Fruit fly (Drosophila melanogaster) whole organism, embryonic: ENCODE data around the gene slpr.
A peak's percentile ranks its signal among the peaks of the same experiment; 100 is the strongest.

ENCODE experiments used
- ATbp ChIP-seq: fragments of 200-800 bp; sonication (Bioruptor generic); optimal IDR thresholded peaks from 2 replicates; lab custom pipeline; 2017; ENCODE audit warnings: missing biosample characterization, mild to moderate bottlenecking, missing genetic modification characterization, missing genetic modification reagents
- Bgb ChIP-seq: fragments of 200-800 bp; sonication (Bioruptor generic); IDR thresholded peaks from 2 replicates; pipeline ENCODE4 v1.3.6; 2022; ENCODE audit warnings: missing biosample characterization, missing genetic modification characterization; ENCODE audit not compliant: partially characterized antibody
- Blimp-1 ChIP-seq: fragments of 200-800 bp; sonication (Bioruptor generic); optimal IDR thresholded peaks from 3 replicates; lab custom pipeline; 2018; ENCODE audit warnings: missing biosample characterization, missing genetic modification characterization, mild to moderate bottlenecking, moderate library complexity, missing genetic modification reagents
- CG10431 ChIP-seq: fragments of 200-800 bp; sonication (Bioruptor generic); optimal IDR thresholded peaks from 3 replicates; lab custom pipeline; 2018; ENCODE audit warnings: missing biosample characterization, mild to moderate bottlenecking, missing genetic modification characterization
- CG11560 ChIP-seq: fragments of 200-800 bp; sonication (Bioruptor generic); IDR thresholded peaks from 3 replicates; pipeline ENCODE4 v1.3.6; 2022; ENCODE audit warnings: missing biosample characterization, missing genetic modification characterization
- CG12104 ChIP-seq: fragments of 200-800 bp; sonication (Bioruptor generic); optimal IDR thresholded peaks from 3 replicates; lab custom pipeline; 2016; ENCODE audit warnings: missing biosample characterization, missing genetic modification characterization
- CG14441 ChIP-seq: fragments of 200-800 bp; sonication (Bioruptor generic); IDR thresholded peaks from 2 replicates; pipeline ENCODE4 v1.3.6; 2022; ENCODE audit warnings: missing biosample characterization, missing genetic modification characterization
- CG17186 ChIP-seq: fragments of 200-800 bp; sonication (Bioruptor generic); optimal IDR thresholded peaks from 3 replicates; lab custom pipeline; 2017; ENCODE audit warnings: missing biosample characterization, missing genetic modification reagents, missing genetic modification characterization
- CG18262 ChIP-seq: fragments of 200-800 bp; optimal IDR thresholded peaks from 3 replicates; lab custom pipeline; 2019; ENCODE audit warnings: missing biosample characterization, mild to moderate bottlenecking, missing genetic modification characterization, moderate library complexity
- CG2678 ChIP-seq: fragments of 200-800 bp; sonication (Bioruptor generic); optimal IDR thresholded peaks from 3 replicates; lab custom pipeline; 2019; ENCODE audit warnings: missing biosample characterization, mild to moderate bottlenecking, missing genetic modification characterization, moderate library complexity
- CG31224 ChIP-seq: fragments of 200-800 bp; sonication (Bioruptor generic); IDR thresholded peaks from 2 replicates; pipeline ENCODE4 v1.3.6; 2022; ENCODE audit warnings: missing biosample characterization, missing genetic modification characterization
- CG32532 ChIP-seq: fragments of 200-800 bp; sonication (Bioruptor generic); IDR thresholded peaks from 2 replicates; pipeline ENCODE4 v1.3.6; 2022; ENCODE audit warnings: missing biosample characterization, missing genetic modification characterization
- CG32767 ChIP-seq: fragments of 200-800 bp; sonication (Bioruptor generic); IDR thresholded peaks from 2 replicates; pipeline ENCODE4 v1.3.6; 2022; ENCODE audit warnings: missing biosample characterization, missing genetic modification characterization
- CG3281 ChIP-seq: fragments of 200-800 bp; sonication (Bioruptor generic); optimal IDR thresholded peaks from 3 replicates; lab custom pipeline; 2017; ENCODE audit warnings: missing biosample characterization, mild to moderate bottlenecking, missing genetic modification characterization
- CG5180 ChIP-seq: fragments of 200-800 bp; sonication (Bioruptor generic); optimal IDR thresholded peaks from 3 replicates; lab custom pipeline; 2017; ENCODE audit warnings: missing biosample characterization, missing genetic modification characterization, mild to moderate bottlenecking, moderate library complexity, missing genetic modification reagents
- CG6813 ChIP-seq: fragments of 200-800 bp; sonication (Bioruptor generic); optimal IDR thresholded peaks from 2 replicates; lab custom pipeline; 2017; ENCODE audit warnings: missing biosample characterization, missing genetic modification characterization, mild to moderate bottlenecking, moderate library complexity, missing genetic modification reagents
- CG8388 ChIP-seq: fragments of 200-800 bp; sonication (Bioruptor generic); optimal IDR thresholded peaks from 2 replicates; lab custom pipeline; 2019; ENCODE audit warnings: missing biosample characterization, mild to moderate bottlenecking, missing genetic modification characterization, moderate library complexity
- D19A ChIP-seq: fragments of 200-800 bp; optimal IDR thresholded peaks from 3 replicates; lab custom pipeline; 2019; ENCODE audit warnings: missing biosample characterization, mild to moderate bottlenecking, missing genetic modification characterization, moderate library complexity
- D19B ChIP-seq: fragments of 200-800 bp; sonication (Bioruptor generic); optimal IDR thresholded peaks from 2 replicates; lab custom pipeline; 2017; ENCODE audit warnings: missing biosample characterization, mild to moderate bottlenecking, missing genetic modification characterization
- Kr ChIP-seq: fragments of 200-800 bp; sonication (Bioruptor generic); optimal IDR thresholded peaks from 2 replicates; lab custom pipeline; 2017; ENCODE audit warnings: missing biosample characterization, mild to moderate bottlenecking, missing genetic modification characterization
- Med ChIP-seq: fragments of 200-800 bp; sonication (Bioruptor generic); peaks from one replicate; lab custom pipeline; 2016; ENCODE audit warnings: missing biosample characterization, missing genetic modification characterization, mild to moderate bottlenecking, inconsistent platforms, moderate library complexity
- Meics ChIP-seq: fragments of 200-800 bp; sonication (Bioruptor generic); optimal IDR thresholded peaks from 2 replicates; lab custom pipeline; 2017; ENCODE audit warnings: missing biosample characterization, mild to moderate bottlenecking, missing genetic modification characterization
- Myb ChIP-seq: fragments of 200-800 bp; sonication (Bioruptor generic); optimal IDR thresholded peaks from 2 replicates; lab custom pipeline; 2016; ENCODE audit warnings: missing biosample characterization, missing genetic modification characterization
- Sin3A ChIP-seq: fragments of >200 bp; optimal IDR thresholded peaks from 2 replicates; lab custom pipeline; 2018
- Six4 ChIP-seq: fragments of 200-800 bp; sonication (Bioruptor generic); optimal IDR thresholded peaks from 2 replicates; lab custom pipeline; 2016; ENCODE audit warnings: missing biosample characterization, missing genetic modification characterization
- Xbp1 ChIP-seq: fragments of 200-800 bp; sonication (Bioruptor generic); optimal IDR thresholded peaks from 3 replicates; lab custom pipeline; 2016; ENCODE audit warnings: missing biosample characterization, mild to moderate bottlenecking, missing genetic modification characterization
- YL-1 ChIP-seq: fragments of 200-800 bp; sonication (Bioruptor generic); optimal IDR thresholded peaks from 3 replicates; lab custom pipeline; 2017; ENCODE audit warnings: missing biosample characterization, mild to moderate bottlenecking, missing genetic modification characterization
- aop ChIP-seq: fragments of 200-800 bp; sonication (Bioruptor generic); IDR thresholded peaks from 2 replicates; pipeline ENCODE4 v1.3.6; 2022; ENCODE audit warnings: missing biosample characterization, missing genetic modification characterization
- ase ChIP-seq: fragments of 200-800 bp; sonication (Bioruptor generic); IDR thresholded peaks from 3 replicates; pipeline ENCODE4 v1.3.6; 2022; ENCODE audit warnings: missing biosample characterization, missing genetic modification characterization
- az2 ChIP-seq: fragments of 200-800 bp; sonication (Bioruptor generic); optimal IDR thresholded peaks from 3 replicates; lab custom pipeline; 2016; ENCODE audit warnings: missing biosample characterization, missing genetic modification characterization
- bcd ChIP-seq: fragments of 200-800 bp; sonication (Bioruptor generic); optimal IDR thresholded peaks from 2 replicates; lab custom pipeline; 2017; ENCODE audit warnings: missing biosample characterization, mild to moderate bottlenecking, missing genetic modification characterization
- br ChIP-seq: fragments of >200 bp; optimal IDR thresholded peaks from 2 replicates; lab custom pipeline; 2017
- cg ChIP-seq: fragments of 200-800 bp; sonication (Bioruptor generic); optimal IDR thresholded peaks from 3 replicates; lab custom pipeline; 2019; ENCODE audit warnings: missing biosample characterization, mild to moderate bottlenecking, missing genetic modification characterization, moderate library complexity
- chinmo ChIP-seq: fragments of 200-800 bp; sonication (Bioruptor generic); IDR thresholded peaks from 4 replicates; pipeline ENCODE4 v1.3.6; 2022; ENCODE audit warnings: missing biosample characterization, missing genetic modification characterization; ENCODE audit not compliant: partially characterized antibody
- crc ChIP-seq: fragments of 200-800 bp; sonication (Bioruptor generic); optimal IDR thresholded peaks from 2 replicates; lab custom pipeline; 2016; ENCODE audit warnings: missing biosample characterization, missing genetic modification characterization
- croc ChIP-seq: fragments of 200-800 bp; sonication (Bioruptor generic); conservative IDR thresholded peaks from 3 replicates; pipeline ENCODE4 v1.3.6; 2022; ENCODE audit warnings: missing biosample characterization, missing genetic modification characterization
- dysf ChIP-seq: fragments of 200-800 bp; sonication (Bioruptor generic); IDR thresholded peaks from 3 replicates; pipeline ENCODE4 v1.3.6; 2022; ENCODE audit warnings: missing biosample characterization, missing genetic modification characterization
- fd64A ChIP-seq: fragments of 200-800 bp; sonication (Bioruptor generic); optimal IDR thresholded peaks from 3 replicates; lab custom pipeline; 2018; ENCODE audit warnings: missing biosample characterization, mild to moderate bottlenecking, missing genetic modification characterization
- grn ChIP-seq: fragments of 200-800 bp; sonication (Bioruptor generic); optimal IDR thresholded peaks from 3 replicates; lab custom pipeline; 2017; ENCODE audit warnings: missing biosample characterization, missing genetic modification characterization
- gsb ChIP-seq: fragments of 200-800 bp; sonication (Bioruptor generic); IDR thresholded peaks from 2 replicates; pipeline ENCODE4 v1.3.6; 2022; ENCODE audit warnings: missing biosample characterization, missing genetic modification characterization
- hth ChIP-seq: fragments of >200 bp; optimal IDR thresholded peaks from 2 replicates; lab custom pipeline; 2017; ENCODE audit warnings: inconsistent platforms
- insv ChIP-seq, 2 experiments: fragments of 200-800 bp; sonication (Bioruptor generic); optimal IDR thresholded peaks; 3 replicates each; lab custom pipeline; 2016 to 2018; ENCODE audit warnings: missing biosample characterization in 2 of 2, missing genetic modification characterization in 2 of 2
- jigr1 ChIP-seq: fragments of 200-800 bp; sonication (Bioruptor generic); IDR thresholded peaks from 3 replicates; pipeline ENCODE4 v1.3.6; 2022; ENCODE audit warnings: missing biosample characterization, missing genetic modification characterization
- lola ChIP-seq, 3 experiments: fragments of >200 bp in 2 of 3; fragments of 200-800 bp in 1 of 3; sonication (Bioruptor generic) in 1 of 3; optimal IDR thresholded peaks; 2 replicates each; lab custom pipeline; 2017 to 2019; ENCODE audit warnings: missing biosample characterization in 3 of 3, missing genetic modification characterization in 3 of 3, mild to moderate bottlenecking in 1 of 3, moderate library complexity in 1 of 3
- luna ChIP-seq: fragments of 200-800 bp; sonication (Bioruptor generic); optimal IDR thresholded peaks from 2 replicates; lab custom pipeline; 2016; ENCODE audit warnings: missing biosample characterization, missing genetic modification characterization
- nmo ChIP-seq: fragments of 200-800 bp; sonication (Bioruptor generic); optimal IDR thresholded peaks from 2 replicates; lab custom pipeline; 2018; ENCODE audit warnings: missing biosample characterization, mild to moderate bottlenecking, missing genetic modification characterization, moderate library complexity
- ro ChIP-seq: fragments of 200-800 bp; sonication (Bioruptor generic); IDR thresholded peaks from 2 replicates; pipeline ENCODE4 v1.3.6; 2022; ENCODE audit warnings: missing biosample characterization, missing genetic modification characterization
- schlank ChIP-seq: fragments of 200-800 bp; sonication (Bioruptor generic); optimal IDR thresholded peaks from 2 replicates; lab custom pipeline; 2018; ENCODE audit warnings: missing biosample characterization, mild to moderate bottlenecking, missing genetic modification characterization
- tgo ChIP-seq: fragments of 200-800 bp; sonication (Bioruptor generic); IDR thresholded peaks from 3 replicates; pipeline ENCODE4 v1.3.6; 2022; ENCODE audit warnings: missing biosample characterization, missing genetic modification characterization
- ttk ChIP-seq: fragments of 200-800 bp; sonication (Bioruptor generic); IDR thresholded peaks from 2 replicates; pipeline ENCODE4 v2.1.2; 2022; ENCODE audit warnings: missing biosample characterization, missing genetic modification characterization
- unpg ChIP-seq: fragments of 200-800 bp; sonication (Bioruptor generic); optimal IDR thresholded peaks from 3 replicates; lab custom pipeline; 2018; ENCODE audit warnings: missing biosample characterization, mild to moderate bottlenecking, missing genetic modification characterization, moderate library complexity

slpr gene

dm6 chrX:8125224-8125649, 51.7 kb downstream of the slpr start (continued):
- peak; percentile 53 for TF ChIP-seq Blimp-1
- TF ChIP-seq Myb: no peak
- TF ChIP-seq crc (GFP tag; lab: Kevin White, UChicago): no peak
- peak; percentile 36; the same call in 2 of the 3 replicates for TF ChIP-seq tgo (GFP tag; lab: Robert Waterston, UW)
- no peak for TF ChIP-seq fd64A (GFP tag; lab: Kevin White, UChicago)
- TF ChIP-seq bcd: peak; percentile 50
- no peak for TF ChIP-seq ase (GFP tag; lab: Robert Waterston, UW)
- peak; percentile 45; the same call in 1 of the 3 replicates for TF ChIP-seq dysf
- no peak for TF ChIP-seq luna
- TF ChIP-seq CG6813 (GFP tag; lab: Kevin White, UChicago): peak; percentile 22
- TF ChIP-seq schlank: no peak
- TF ChIP-seq CG10431 (GFP tag; lab: Kevin White, UChicago): no peak
- no peak for TF ChIP-seq grn (GFP tag; lab: Kevin White, UChicago)
- TF ChIP-seq CG11560 (tag; lab: Robert Waterston, UW): no peak
- peak; percentile 85 for TF ChIP-seq CG18262 (tag; lab: Kevin White, UChicago)
- peak; percentile 41 for TF ChIP-seq unpg
- TF ChIP-seq Meics (GFP tag; lab: Kevin White, UChicago): peak; percentile 19
- 0 out of 4 replicates have a peak, but pooled peaks have one; percentile 20 for TF ChIP-seq chinmo (GFP tag; lab: Robert Waterston, UW)
- peak; percentile 74 for TF ChIP-seq CG2678 (tag; lab: Kevin White, UChicago)
- TF ChIP-seq cg (GFP tag; lab: Kevin White, UChicago): no peak
- TF ChIP-seq aop (GFP tag; lab: Robert Waterston, UW): no peak
- peak; percentile 60 for TF ChIP-seq D19A (tag; lab: Kevin White, UChicago)
- TF ChIP-seq CG32532 (GFP tag; lab: Robert Waterston, UW): 0 out of 2 replicates have a peak, but pooled peaks have one; percentile 17
- TF ChIP-seq CG32767 (GFP tag; lab: Robert Waterston, UW): peak; percentile 43; the same call in 1 of the 2 replicates
- no peak for TF ChIP-seq jigr1 (GFP tag; lab: Robert Waterston, UW)
- TF ChIP-seq az2 (GFP tag; lab: Kevin White, UChicago): peak; percentile 47
- TF ChIP-seq Kr (GFP tag; lab: Kevin White, UChicago): no peak
- no peak for TF ChIP-seq Bgb (GFP tag; lab: Robert Waterston, UW)
- TF ChIP-seq Med (GFP tag; lab: Kevin White, UChicago): peak; percentile 65
- no peak for TF ChIP-seq insv (GFP tag; optimal IDR thresholded peaks at IDR 0.05; lab: Kevin White, UChicago)
- TF ChIP-seq CG12104 (GFP tag; lab: Kevin White, UChicago): peak; percentile 27
- TF ChIP-seq croc: peak; percentile 38; the same call in 2 of the 3 replicates
- no peak for TF ChIP-seq CG31224 (GFP tag; lab: Robert Waterston, UW)
- TF ChIP-seq hth: no peak
- TF ChIP-seq lola (GFP tag; optimal IDR thresholded peaks at IDR 0.05; lab: Kevin White, UChicago): peak in 1 of 3 experiments; percentile 60
- peak; percentile 15 for TF ChIP-seq CG3281 (GFP tag; lab: Kevin White, UChicago)
- TF ChIP-seq CG5180 (GFP tag; lab: Kevin White, UChicago): peak; percentile 11
- TF ChIP-seq ATbp: peak; percentile 53
- TF ChIP-seq CG14441: no peak; the same call in 1 of the 2 replicates
- TF ChIP-seq Sin3A (lab: Kevin White, UChicago): no peak
- TF ChIP-seq gsb (GFP tag; lab: Robert Waterston, UW): no peak
- TF ChIP-seq CG17186 (GFP tag; lab: Kevin White, UChicago): no peak
- TF ChIP-seq CG8388 (GFP tag; lab: Kevin White, UChicago): peak; percentile 62
- peak; percentile 53 for TF ChIP-seq Xbp1
- peak; percentile 56; the same call in 1 of the 2 replicates for TF ChIP-seq ttk (GFP tag; lab: Robert Waterston, UW)
- no peak for TF ChIP-seq br (lab: Kevin White, UChicago)
- no peak for TF ChIP-seq YL-1
- TF ChIP-seq nmo (GFP tag; lab: Kevin White, UChicago): peak; percentile 81
- no peak for TF ChIP-seq ro
- TF ChIP-seq D19B (GFP tag; lab: Kevin White, UChicago): no peak
- TF ChIP-seq Six4: peak; percentile 9
